Fruit fly (Drosophila melanogaster) S2 (cell line): ENCODE measurements around the gene CG12299.

ENCODE experiments used
- CG8478 ChIP-seq: fragments of >200 bp; optimal IDR thresholded peaks from 2 replicates; lab custom pipeline; 2018
- CTCF ChIP-seq, 2 experiments: fragments of >200 bp; optimal IDR thresholded peaks; 2 replicates each; lab custom pipeline; 2018

Gene CG12299

DNA sequence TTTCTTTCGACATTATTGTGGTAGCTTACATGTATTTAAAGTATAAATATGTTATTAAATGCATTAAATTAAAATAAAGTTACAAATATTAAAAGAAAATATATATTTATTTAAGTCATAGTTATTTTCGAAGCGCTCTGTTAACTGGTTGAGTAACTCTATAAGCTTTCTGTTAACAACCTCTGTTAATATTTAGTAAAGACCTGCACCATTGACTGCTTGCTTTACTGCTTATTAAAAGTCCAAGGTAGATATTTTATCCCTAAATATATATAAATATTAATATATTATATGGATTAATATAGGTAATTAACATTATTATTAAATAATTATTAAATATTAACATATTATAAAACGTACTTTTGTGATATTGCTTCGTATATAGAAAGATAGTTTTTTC lies 15.6 kb upstream of the CG12299 start:
- TF ChIP-seq CTCF (optimal IDR thresholded peaks at IDR 0.05; lab: Kevin White, UChicago) (no peak), CG8478 (lab: Kevin White, UChicago) (no peak)

DNA sequence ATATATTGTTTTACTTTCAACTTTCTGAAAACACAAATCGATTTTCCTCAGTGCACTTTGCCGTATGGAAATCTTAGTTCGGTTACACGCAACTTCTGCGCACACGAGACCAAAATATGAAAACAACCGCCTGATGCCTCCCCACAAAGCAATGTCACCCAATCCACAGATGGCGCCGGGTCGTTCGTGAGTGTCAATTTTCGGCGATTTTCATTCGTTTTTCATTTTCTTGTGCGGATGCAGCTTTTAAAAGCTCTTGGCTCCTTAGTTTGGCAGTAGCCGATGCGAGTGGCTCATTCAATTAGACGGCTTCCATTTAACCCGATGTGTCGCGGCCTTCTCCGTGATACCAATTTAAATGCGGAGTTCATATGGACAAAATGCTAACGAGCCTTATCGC lies 13.2 kb upstream of the CG12299 start, which contains the start of gene CG6431:
CG6431 (plus strand) TSS at position 301 of the 400 bp plus-strand sequence.
- TF ChIP-seq CTCF (optimal IDR thresholded peaks at IDR 0.05; lab: Kevin White, UChicago) (no peak), CG8478 (lab: Kevin White, UChicago) (no peak)

DNA sequence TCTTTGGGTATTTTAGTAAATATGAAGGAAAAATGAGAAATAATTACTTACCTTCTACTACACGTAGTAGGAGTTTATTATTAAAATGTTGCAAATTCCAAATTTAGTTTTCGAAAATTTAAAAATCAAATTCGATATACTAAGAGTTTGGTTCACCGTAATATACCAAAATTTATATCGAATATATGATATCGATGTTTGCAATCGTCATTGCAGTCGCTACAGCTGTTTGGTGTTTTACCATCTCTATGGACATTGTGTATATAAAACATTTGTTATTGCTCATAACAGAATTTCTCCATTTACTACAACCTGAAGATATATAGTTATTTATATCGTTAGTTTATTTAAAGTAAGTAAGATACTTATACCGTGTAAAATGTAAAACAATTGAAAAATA lies 8.4 kb upstream of the CG12299 start, which contains the start of gene CG6443:
CG6443 (plus strand) TSS at position 228 of the 400 bp plus-strand sequence.
- TF ChIP-seq CTCF (optimal IDR thresholded peaks at IDR 0.05; lab: Kevin White, UChicago) (no peak), CG8478 (lab: Kevin White, UChicago) (no peak)

DNA sequence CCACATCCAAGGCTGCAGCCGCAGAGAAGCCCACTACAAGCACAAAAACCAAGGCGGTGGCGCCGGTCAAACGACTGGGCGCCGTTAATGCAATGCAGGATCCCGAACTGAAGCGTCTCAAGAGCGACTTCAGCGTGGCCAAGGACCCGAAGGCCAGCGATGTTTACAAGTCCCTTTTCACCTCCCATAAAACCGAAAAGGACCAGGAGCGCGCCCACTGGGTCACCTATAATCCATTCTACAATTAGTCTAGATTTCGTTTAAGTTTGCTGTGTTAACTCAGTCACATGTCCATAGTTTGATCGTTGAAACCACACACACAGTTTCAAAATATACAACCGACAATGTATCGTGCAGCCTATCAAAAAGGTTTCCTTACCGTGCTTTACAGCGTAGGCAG lies 7.2 kb upstream of the CG12299 start, which contains the start of gene CG17118:
CG17118 (plus strand) TSS at position 301 of the 400 bp plus-strand sequence.
- TF ChIP-seq CTCF (optimal IDR thresholded peaks at IDR 0.05; lab: Kevin White, UChicago) (no peak), CG8478 (lab: Kevin White, UChicago) (no peak)

DNA sequence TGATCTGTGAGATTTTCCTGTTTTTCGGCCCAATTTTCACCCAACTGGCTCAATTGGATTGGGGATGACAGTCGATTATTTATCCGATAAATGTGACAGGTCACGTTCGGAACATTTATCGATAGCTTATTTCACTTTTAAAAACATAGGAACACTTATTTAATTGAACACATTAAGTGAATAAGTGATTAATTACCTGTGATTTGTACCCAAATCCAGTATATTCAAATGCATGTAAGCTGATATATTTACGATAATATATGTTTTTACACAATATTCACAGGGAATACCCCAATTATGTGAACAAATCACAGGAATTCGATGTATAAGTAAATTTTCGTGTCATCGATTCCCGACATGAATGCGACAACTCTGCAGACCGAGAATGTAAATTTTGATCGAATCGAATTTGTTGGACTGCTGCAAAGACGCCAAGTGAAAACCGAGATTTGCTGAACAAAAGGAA lies 4.8 kb upstream of the CG12299 start, which contains the start of the genes EMC3 and Dpy-30L1:
EMC3 (minus strand) TSS at position 81 of the 466 bp plus-strand sequence.
Dpy-30L1 (plus strand) TSS at position 311 of the 466 bp plus-strand sequence.
- no peak for TF ChIP-seq CTCF (optimal IDR thresholded peaks at IDR 0.05; lab: Kevin White, UChicago)
- no peak for TF ChIP-seq CG8478 (lab: Kevin White, UChicago)

DNA sequence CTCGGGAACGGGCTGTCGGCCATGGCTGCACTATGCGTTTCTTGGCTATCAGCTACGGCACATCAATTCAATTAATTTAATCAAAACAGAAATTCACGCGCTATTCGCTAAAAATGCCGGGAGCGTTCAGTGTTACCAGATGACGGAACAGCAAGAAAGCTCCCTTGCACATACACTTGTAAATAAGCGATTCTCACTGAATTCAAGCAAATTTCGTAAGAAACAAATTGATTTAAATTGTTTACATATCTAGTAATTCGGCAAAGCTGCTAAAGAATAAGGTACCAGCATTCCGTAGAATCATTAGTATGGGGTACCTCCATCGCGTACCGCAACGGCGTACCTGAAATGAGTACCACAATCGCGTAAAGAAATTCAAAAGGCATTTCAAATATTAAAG lies 1.2 kb upstream of the CG12299 start, which contains the start of gene Nup107:
Nup107 (minus strand) TSS at position 149 of the 400 bp plus-strand sequence.
- TF ChIP-seq CG8478 (lab: Kevin White, UChicago) (no peak), CTCF (optimal IDR thresholded peaks at IDR 0.05; lab: Kevin White, UChicago) (no peak)

DNA sequence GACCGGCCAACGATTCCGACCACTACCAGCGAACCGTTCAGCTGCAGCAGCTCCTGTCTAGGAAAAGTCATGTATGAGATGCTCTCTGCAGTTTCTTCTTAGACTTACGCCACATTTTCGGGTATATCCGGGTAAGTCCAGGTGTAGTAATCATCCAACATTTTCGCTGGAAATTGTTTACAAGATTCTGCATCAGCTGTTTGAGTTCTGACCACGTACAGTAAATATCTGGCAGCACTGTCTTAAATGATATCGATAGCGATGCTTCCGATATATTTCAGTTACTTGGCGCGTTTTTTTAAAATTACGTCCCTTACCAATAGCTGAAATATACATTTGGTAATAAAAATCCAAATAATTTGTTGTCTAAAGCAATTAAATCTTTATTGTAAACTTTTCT lies 6.6 kb downstream of the CG12299 start, which contains the start of gene CG6729:
CG6729 (minus strand) TSS at position 222 of the 400 bp plus-strand sequence.
- TF ChIP-seq CTCF (optimal IDR thresholded peaks at IDR 0.05; lab: Kevin White, UChicago) (no peak), CG8478 (lab: Kevin White, UChicago) (no peak)

DNA sequence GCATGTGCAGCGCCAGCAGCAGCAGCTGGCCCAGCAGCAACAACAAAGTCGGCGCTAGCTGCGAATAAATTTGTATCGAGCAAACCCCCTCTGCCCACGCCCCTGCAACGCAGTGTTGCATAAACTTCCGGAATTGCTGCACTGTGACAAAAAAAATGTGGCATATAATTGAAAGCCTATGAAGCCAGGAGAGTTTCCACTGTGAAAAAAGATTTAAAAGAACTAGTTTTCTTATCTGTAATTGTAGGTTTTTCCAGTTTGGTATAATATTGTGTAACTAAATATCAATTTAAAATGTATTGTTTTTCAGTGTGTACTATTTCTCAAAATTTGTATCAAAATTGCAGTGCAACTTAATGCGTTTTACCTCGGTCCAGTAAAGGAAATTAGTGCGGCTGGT lies 11.1 kb downstream of the CG12299 start:
- TF ChIP-seq CTCF (optimal IDR thresholded peaks at IDR 0.05; lab: Kevin White, UChicago) = no peak
- no peak for TF ChIP-seq CG8478 (lab: Kevin White, UChicago)

DNA sequence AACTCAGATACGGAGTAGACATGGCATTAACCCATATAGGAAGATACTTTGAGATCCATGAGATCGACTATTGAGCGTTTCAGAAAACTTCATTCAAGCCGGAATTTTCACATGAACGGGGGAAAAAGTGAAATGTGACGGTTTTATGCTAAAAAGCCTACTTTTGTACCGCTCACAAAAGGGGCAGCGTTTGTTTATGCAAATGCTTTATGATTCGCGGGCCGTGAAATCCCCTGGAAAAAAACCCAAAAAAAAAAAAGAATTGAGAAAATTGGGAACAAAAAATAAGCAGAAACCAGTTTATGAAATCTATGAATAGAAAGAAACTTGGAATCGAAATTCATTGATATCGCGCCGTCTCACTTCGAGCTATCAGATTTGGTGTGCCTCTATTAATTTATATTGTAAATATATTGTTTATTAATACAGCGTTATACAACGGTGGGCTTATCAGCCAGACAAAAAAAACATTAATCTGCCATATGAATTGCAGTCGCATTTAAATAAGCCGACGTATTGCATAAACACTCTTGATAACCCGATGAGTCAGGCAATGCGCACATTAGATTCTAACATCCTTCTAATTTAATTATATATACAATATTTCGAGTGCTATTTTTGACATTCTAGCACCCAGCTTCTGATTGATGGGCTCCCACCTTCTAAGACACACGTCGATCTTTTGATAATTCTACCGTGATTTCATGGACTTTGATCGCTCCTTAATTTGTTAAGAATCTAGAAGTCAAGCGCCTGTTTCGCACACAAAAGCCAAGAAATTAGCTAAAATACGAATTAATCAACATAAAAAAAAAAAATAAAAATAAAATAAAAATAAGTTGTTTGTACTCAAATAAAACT lies 12.7 kb downstream of the CG12299 start:
- TF ChIP-seq CG8478 (lab: Kevin White, UChicago) = no peak

DNA sequence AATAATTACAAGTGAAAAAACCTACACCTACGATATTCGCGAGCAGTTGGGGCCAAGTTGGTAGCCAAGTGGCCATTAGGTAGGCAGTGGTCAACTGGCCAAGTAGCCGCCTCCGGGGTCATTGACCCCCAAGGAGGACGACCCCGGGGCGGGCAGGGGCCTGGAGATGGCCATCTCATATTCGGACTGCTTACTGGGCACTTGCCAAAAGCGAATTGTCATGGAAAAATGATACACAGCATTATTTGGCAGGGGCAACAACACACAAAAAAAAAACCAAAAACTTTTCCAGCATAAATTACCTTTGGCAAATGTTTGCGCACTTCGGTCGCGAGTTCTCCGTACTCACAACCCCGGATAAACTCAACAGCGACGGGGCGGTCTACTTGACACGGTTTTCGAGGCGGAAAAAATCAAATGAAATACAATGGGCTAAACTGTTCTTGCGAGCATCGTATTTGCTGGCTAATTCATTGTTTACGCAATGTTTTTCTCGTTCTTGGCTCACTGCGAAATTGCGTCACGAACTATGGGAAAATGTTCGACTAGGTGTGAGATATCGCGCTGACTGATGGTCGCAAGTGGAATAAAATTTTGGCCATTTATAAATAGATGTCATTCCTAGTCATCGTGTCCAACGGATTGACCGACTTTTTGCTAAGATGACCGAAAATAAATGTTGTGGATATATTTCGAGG lies 13.9 kb downstream of the CG12299 start:
- TF ChIP-seq CG8478 (lab: Kevin White, UChicago) (no peak), CTCF (optimal IDR thresholded peaks at IDR 0.05; lab: Kevin White, UChicago) (no peak)

DNA sequence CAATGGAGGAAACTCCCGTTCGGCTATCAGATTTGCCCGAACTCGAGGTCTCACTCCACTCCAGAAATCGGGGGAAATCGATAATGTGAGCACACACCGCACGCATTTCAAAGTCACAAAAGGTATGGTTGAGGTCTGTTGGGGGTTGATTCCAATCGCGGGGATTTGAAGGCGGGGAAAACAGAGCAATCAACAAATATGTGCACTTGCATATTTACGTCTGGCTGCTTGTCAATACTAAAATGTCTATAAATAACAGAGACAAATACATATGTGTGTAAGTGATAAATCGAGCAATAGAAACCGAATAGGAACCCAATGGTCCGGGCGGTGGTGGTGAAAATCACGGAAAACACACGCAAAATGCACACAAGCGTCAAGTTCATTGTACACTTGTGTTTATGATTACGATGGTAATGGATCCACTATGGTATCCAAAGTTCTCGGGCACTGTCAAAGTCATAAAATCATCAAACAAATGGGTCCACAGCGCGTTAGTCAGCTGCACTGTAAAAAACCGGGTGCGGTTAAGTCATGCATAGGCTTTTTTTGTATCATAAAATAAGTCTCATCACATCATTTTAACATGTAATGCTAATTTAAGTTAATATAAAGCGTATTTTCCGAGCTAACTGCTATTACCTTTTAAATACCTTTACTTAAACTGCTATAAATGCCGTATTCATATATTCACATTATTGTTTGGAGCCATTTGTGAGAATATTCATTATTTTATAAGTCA lies 14.9 kb downstream of the CG12299 start:
- no peak for TF ChIP-seq CG8478 (lab: Kevin White, UChicago)
- TF ChIP-seq CTCF (optimal IDR thresholded peaks at IDR 0.05; lab: Kevin White, UChicago) = no peak

DNA sequence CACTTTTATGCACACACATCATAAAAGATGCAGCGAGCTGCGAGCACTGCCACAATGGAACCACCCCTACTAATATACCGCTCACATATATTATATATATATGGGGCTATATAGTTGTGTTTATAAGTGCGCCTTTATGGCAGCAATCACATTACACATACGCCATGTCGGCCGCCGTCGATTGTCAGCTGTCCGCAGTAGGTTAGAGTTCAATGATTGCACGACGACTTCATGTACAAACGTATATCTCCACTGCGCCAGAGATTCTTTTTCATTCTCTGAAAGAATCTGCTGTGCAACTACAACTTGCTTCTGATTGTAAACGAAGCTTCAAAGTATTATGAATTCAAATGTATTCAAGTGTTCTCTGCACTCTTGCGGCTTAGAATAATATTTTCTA lies 15.5 kb downstream of the CG12299 start:
- TF ChIP-seq CTCF (optimal IDR thresholded peaks at IDR 0.05; lab: Kevin White, UChicago) (no peak), CG8478 (lab: Kevin White, UChicago) (no peak)

DNA sequence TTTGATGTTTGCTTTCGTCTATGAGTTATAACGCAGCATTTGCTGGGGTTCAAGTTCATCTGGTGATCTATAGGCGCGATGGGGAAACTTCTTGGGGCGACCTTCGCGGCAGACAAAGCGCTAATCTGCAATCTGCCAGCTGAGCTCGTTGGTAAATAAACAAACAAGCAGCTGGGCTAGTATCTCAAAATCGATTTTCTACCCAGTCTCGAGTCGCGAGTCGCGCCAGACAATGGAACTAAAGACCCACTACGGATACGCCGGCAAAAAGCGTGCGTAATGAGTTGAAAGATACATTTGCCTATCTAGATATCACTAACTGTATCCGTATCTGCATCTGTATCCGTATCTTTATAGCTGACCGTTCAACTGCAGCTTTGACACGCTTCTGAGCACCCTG lies 16.5 kb downstream of the CG12299 start:
- TF ChIP-seq CG8478 (lab: Kevin White, UChicago) (no peak), CTCF (optimal IDR thresholded peaks at IDR 0.05; lab: Kevin White, UChicago) (no peak)

DNA sequence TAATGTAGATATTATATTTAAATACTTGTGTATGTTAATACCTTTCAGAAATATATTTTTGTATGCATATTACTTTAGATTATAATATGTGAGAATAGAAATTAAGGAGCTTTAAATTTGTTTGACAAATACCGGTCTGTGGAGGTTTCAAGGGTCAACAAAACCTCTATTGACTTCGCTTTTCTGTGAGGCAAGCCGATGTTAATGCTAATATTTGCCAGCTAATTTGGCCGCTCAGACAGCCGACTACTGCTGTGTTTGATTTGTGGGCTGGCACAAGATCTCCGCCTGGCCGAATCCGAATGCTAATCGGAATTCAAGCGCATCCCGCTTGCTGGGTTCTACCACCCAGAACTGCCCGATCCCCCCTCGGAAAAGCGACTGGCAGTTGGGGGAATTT lies 17.5 kb downstream of the CG12299 start:
- TF ChIP-seq CTCF (optimal IDR thresholded peaks at IDR 0.05; lab: Kevin White, UChicago) (no peak), CG8478 (lab: Kevin White, UChicago) (no peak)
